Fruit fly (Drosophila melanogaster) whole organism, embryonic: Measurements from ENCODE around the gene Abcd1.

ENCODE experiments used
- BtbVII ChIP-seq: fragments of 200-800 bp; sonication (Bioruptor generic); optimal IDR thresholded peaks from 3 replicates; lab custom pipeline; 2017; ENCODE audit warnings: missing biosample characterization, mild to moderate bottlenecking, missing genetic modification characterization
- CG5953 ChIP-seq: fragments of 200-800 bp; sonication (Bioruptor generic); IDR thresholded peaks from 2 replicates; pipeline ENCODE4 v1.3.6; 2022; ENCODE audit warnings: missing biosample characterization, missing genetic modification characterization
- CG6854 ChIP-seq: fragments of 200-800 bp; sonication (Bioruptor generic); optimal IDR thresholded peaks from 3 replicates; lab custom pipeline; 2017; ENCODE audit warnings: missing biosample characterization, mild to moderate bottlenecking, missing genetic modification characterization
- Mrtf ChIP-seq: fragments of 200-800 bp; sonication (Bioruptor generic); IDR thresholded peaks from 3 replicates; pipeline ENCODE4 v1.3.6; 2022; ENCODE audit warnings: missing biosample characterization, missing genetic modification characterization
- fd64A ChIP-seq: fragments of 200-800 bp; sonication (Bioruptor generic); optimal IDR thresholded peaks from 3 replicates; lab custom pipeline; 2018; ENCODE audit warnings: missing biosample characterization, mild to moderate bottlenecking, missing genetic modification characterization
- lola ChIP-seq, 3 experiments: fragments of >200 bp in 2 of 3; fragments of 200-800 bp in 1 of 3; sonication (Bioruptor generic) in 1 of 3; optimal IDR thresholded peaks; 2 replicates each; lab custom pipeline; 2017 to 2019; ENCODE audit warnings: missing biosample characterization in 3 of 3, missing genetic modification characterization in 3 of 3, mild to moderate bottlenecking in 1 of 3, moderate library complexity in 1 of 3

- TF ChIP-seq lola (GFP tag; optimal IDR thresholded peaks at IDR 0.05; lab: Kevin White, UChicago) (peak in 1 of 3 experiments; percentile 42), fd64A (GFP tag; lab: Kevin White, UChicago) (no peak), CG6854 (no peak), Mrtf (no peak), BtbVII (GFP tag; lab: Kevin White, UChicago) (peak; percentile 23), CG5953 (GFP tag; lab: Robert Waterston, UW) (no peak)
These were observed 32.2 kb upstream of the Abcd1 start for dm6 chr4:225824-226223.
